Fruit fly (Drosophila melanogaster): ENCODE results near the gene ppk27.

Gene ppk27

DNA sequence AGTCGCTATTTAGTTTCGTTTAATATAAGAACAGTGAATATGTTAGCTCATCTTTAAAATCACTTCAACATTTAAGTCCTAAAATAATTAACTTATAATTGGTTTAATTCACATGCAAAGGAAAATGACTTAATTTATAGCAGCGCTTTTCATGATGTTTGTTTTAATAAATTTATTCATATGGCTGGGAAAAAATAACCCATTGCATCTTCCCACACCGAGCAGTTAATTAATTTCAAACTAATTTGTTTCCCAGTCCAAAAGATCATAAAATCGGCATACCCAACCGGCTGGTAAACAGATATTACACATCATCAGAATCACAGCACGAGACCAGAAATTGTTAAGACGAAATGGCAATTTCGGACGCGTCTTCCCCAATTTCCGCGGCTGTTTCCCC lies 15.8 kb upstream of the ppk27 start (continued):
- TF ChIP-seq CG42726 (GFP tag; IDR thresholded peaks at IDR 0.05; ENCODE audit: partially characterized antibody) (no peak), CG11695 (GFP tag; IDR thresholded peaks at IDR 0.05) (peak; percentile 52; the same call in 1 of the 3 replicates), Myb (GFP tag; optimal IDR thresholded peaks at IDR 0.05) (peak; percentile 18), HLHmδ (GFP tag; optimal IDR thresholded peaks at IDR 0.05) (no peak), gcm (GFP tag; optimal IDR thresholded peaks at IDR 0.05) (no peak), seq (GFP tag; IDR thresholded peaks at IDR 0.05) (peak; percentile 45; the same call in 1 of the 2 replicates), CG15514 (GFP tag; optimal IDR thresholded peaks at IDR 0.05) (peak; percentile 30), gt (GFP tag; IDR thresholded peaks at IDR 0.05) (no peak), fd64A (GFP tag; optimal IDR thresholded peaks at IDR 0.05) (no peak), mirr (GFP tag; optimal IDR thresholded peaks at IDR 0.05) (no peak), CG4707 (GFP tag; optimal IDR thresholded peaks at IDR 0.05) (no peak), hbn (GFP tag; IDR thresholded peaks at IDR 0.05; ENCODE audit: partially characterized antibody) (no peak), CG14050 (GFP tag; IDR thresholded peaks at IDR 0.05) (peak; percentile 21; the same call in 1 of the 3 replicates), gsb-n (tag; optimal IDR thresholded peaks at IDR 0.05) (no peak), dmrt99B (tag; optimal IDR thresholded peaks at IDR 0.05) (peak; percentile 48), trem (tag; optimal IDR thresholded peaks at IDR 0.05) (no peak), Optix (GFP tag; IDR thresholded peaks at IDR 0.05) (no peak), crol (GFP tag; IDR thresholded peaks at IDR 0.05) (no peak), nerfin-1 (tag; optimal IDR thresholded peaks at IDR 0.05) (no peak), CG32772 (GFP tag; IDR thresholded peaks at IDR 0.05) (no peak), crp (GFP tag; optimal IDR thresholded peaks at IDR 0.05) (no peak), ssp (GFP tag; IDR thresholded peaks at IDR 0.05) (no peak), Fer3 (tag; optimal IDR thresholded peaks at IDR 0.05) (peak; percentile 46), CG6272 (GFP tag; IDR thresholded peaks at IDR 0.05) (no peak), knrl (GFP tag; IDR thresholded peaks at IDR 0.05; ENCODE audit: partially characterized antibody) (no peak), CG32767 (GFP tag; IDR thresholded peaks at IDR 0.05) (no peak), Hr78 (GFP tag; optimal IDR thresholded peaks at IDR 0.05) (no peak), Sry-δ (GFP tag; optimal IDR thresholded peaks at IDR 0.05) (no peak), Oli (tag; optimal IDR thresholded peaks at IDR 0.05) (peak; percentile 46), CG13287 (GFP tag; IDR thresholded peaks at IDR 0.05; ENCODE audit: partially characterized antibody) (no peak), CoRest (tag; optimal IDR thresholded peaks at IDR 0.05) (peak; percentile 75), CrebB (tag; optimal IDR thresholded peaks at IDR 0.05) (no peak), ttk (GFP tag; IDR thresholded peaks at IDR 0.05) (0 out of 2 replicates have a peak, but pooled peaks have one; percentile 16), CG1529 (GFP tag; optimal IDR thresholded peaks at IDR 0.05) (no peak), HLH54F (GFP tag; optimal IDR thresholded peaks at IDR 0.05) (peak; percentile 57), CG6254 (GFP tag; optimal IDR thresholded peaks at IDR 0.05) (no peak), CG9797 (GFP tag; optimal IDR thresholded peaks at IDR 0.05) (no peak), CkIIα-i1 (GFP tag; IDR thresholded peaks at IDR 0.05) (no peak), CG14860 (GFP tag; IDR thresholded peaks at IDR 0.05; ENCODE audit: partially characterized antibody) (no peak), pzg (GFP tag; optimal IDR thresholded peaks at IDR 0.05) (no peak), CG12104 (GFP tag; optimal IDR thresholded peaks at IDR 0.05) (no peak), Spps (tag; optimal IDR thresholded peaks at IDR 0.05) (no peak), Ravus (GFP tag; IDR thresholded peaks at IDR 0.05) (no peak), CG11723 (GFP tag; optimal IDR thresholded peaks at IDR 0.05) (no peak), Awh (GFP tag; IDR thresholded peaks at IDR 0.05) (no peak), CG12659 (GFP tag; optimal IDR thresholded peaks at IDR 0.05) (peak; percentile 20), slp2 (GFP tag; optimal IDR thresholded peaks at IDR 0.05) (no peak), CG31224 (GFP tag; IDR thresholded peaks at IDR 0.05) (peak; percentile 24; the same call in 1 of the 2 replicates), Hr39 (optimal IDR thresholded peaks at IDR 0.05) (no peak), her (GFP tag; optimal IDR thresholded peaks at IDR 0.05) (no peak), ftz-f1 (GFP tag; optimal IDR thresholded peaks at IDR 0.05) (no peak)
